Worm (Caenorhabditis elegans): ENCODE results near the gene attf-3.

DNA sequence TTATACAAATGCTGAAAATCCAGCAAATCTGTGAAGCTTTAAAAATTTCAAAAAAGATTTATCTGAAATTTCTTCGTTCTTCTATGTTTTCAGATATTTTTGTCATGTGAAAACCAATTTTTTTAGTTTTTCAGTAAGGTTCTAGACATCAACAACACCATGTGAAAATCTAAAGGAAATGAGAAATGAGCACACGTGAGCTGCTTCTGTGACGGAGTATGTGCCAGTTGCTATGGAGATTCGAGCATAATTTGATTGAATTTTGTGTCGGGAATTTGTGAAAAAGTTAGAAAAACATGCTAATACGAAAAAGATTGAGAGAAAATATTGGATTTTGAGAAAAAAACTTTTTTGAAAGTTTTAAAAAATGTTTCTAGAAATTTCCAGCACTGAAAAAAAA, 54.6 kb downstream of the attf-3 start:
- TF ChIP-seq zip-5 (tag; optimal IDR thresholded peaks at IDR 0.05) (no peak), ceh-18 (tag; optimal IDR thresholded peaks at IDR 0.05) (no peak), hlh-30 (tag; optimal IDR thresholded peaks at IDR 0.05; ENCODE audit: insufficient read depth) (no peak)

All from whole organism, late embryonic.